Fruit fly (Drosophila melanogaster): ENCODE data around the gene CG7024.

CG7024 gene

dm6 chrX:4678913-4679812, 25.9 kb upstream of the CG7024 start, which contains the start of gene fzr (continued):
- TF ChIP-seq E2f2 (GFP tag; IDR thresholded peaks at IDR 0.05), result peak; percentile 12; the same call in 1 of the 2 replicates
- peak; percentile 15 for TF ChIP-seq Dp (GFP tag; optimal IDR thresholded peaks at IDR 0.05)
- TF ChIP-seq Hand (GFP tag; optimal IDR thresholded peaks at IDR 0.05), result no peak
- 0 out of 2 replicates have a peak, but pooled peaks have one; percentile 13 for TF ChIP-seq Ptx1 (GFP tag; IDR thresholded peaks at IDR 0.05)
- no peak for TF ChIP-seq Ets65A (GFP tag)
- no peak for TF ChIP-seq CTCF (GFP tag; optimal IDR thresholded peaks at IDR 0.05)
- TF ChIP-seq CG34422 (GFP tag; IDR thresholded peaks at IDR 0.05), result 0 out of 3 replicates have a peak, but pooled peaks have one; percentile 14
- peak; percentile 50 to 88 for TF ChIP-seq crp (GFP tag; optimal IDR thresholded peaks at IDR 0.05)
- no peak for TF ChIP-seq CG14441 (GFP tag; IDR thresholded peaks at IDR 0.05)
- TF ChIP-seq GATAe (GFP tag; conservative IDR thresholded peaks at IDR 0.05), result no peak
- peak; percentile 62 for TF ChIP-seq D (optimal IDR thresholded peaks at IDR 0.05)
- no peak for TF ChIP-seq D (GFP tag; optimal IDR thresholded peaks at IDR 0.05)
- no peak for TF ChIP-seq bigmax (GFP tag; optimal IDR thresholded peaks at IDR 0.05)
- TF ChIP-seq BtbVII (GFP tag; optimal IDR thresholded peaks at IDR 0.05), result no peak
- no peak for TF ChIP-seq Gug (GFP tag; IDR thresholded peaks at IDR 0.05)
- no peak for TF ChIP-seq CG4820 (GFP tag; optimal IDR thresholded peaks at IDR 0.05)
- TF ChIP-seq CG11723 (GFP tag; optimal IDR thresholded peaks at IDR 0.05), result no peak
- no peak for TF ChIP-seq Awh (GFP tag; IDR thresholded peaks at IDR 0.05)
- TF ChIP-seq Aef1 (GFP tag; IDR thresholded peaks at IDR 0.05), result peak; percentile 35; the same call in 1 of the 3 replicates
- no peak for TF ChIP-seq Asciz (GFP tag; optimal IDR thresholded peaks at IDR 0.05)
- no peak for TF ChIP-seq CG13123 (GFP tag; optimal IDR thresholded peaks at IDR 0.05)
- TF ChIP-seq CG14710 (tag; optimal IDR thresholded peaks at IDR 0.05), result no peak
- no peak for TF ChIP-seq rib (GFP tag; IDR thresholded peaks at IDR 0.05)
- TF ChIP-seq Hey (tag; optimal IDR thresholded peaks at IDR 0.05), result no peak
- no peak for TF ChIP-seq NC2β (GFP tag; optimal IDR thresholded peaks at IDR 0.05)
- no peak for TF ChIP-seq CG43689 (GFP tag; IDR thresholded peaks at IDR 0.05)
- no peak for TF ChIP-seq insv (GFP tag; optimal IDR thresholded peaks at IDR 0.05)
- TF ChIP-seq CG15601 (tag; optimal IDR thresholded peaks at IDR 0.05), result no peak
- TF ChIP-seq chm (GFP tag; IDR thresholded peaks at IDR 0.05), result peak; percentile 73; the same call in 1 of the 2 replicates
- no peak for TF ChIP-seq B-H1 (GFP tag; IDR thresholded peaks at IDR 0.05)
- no peak for TF ChIP-seq B-H2 (GFP tag; optimal IDR thresholded peaks at IDR 0.05)
- no peak for TF ChIP-seq CG32767 (GFP tag; IDR thresholded peaks at IDR 0.05)
- TF ChIP-seq CG33213 (GFP tag; optimal IDR thresholded peaks at IDR 0.05), result no peak
- peak; percentile 29 for TF ChIP-seq trem (tag; optimal IDR thresholded peaks at IDR 0.05)
- no peak for TF ChIP-seq CG11504 (tag; optimal IDR thresholded peaks at IDR 0.05)
- TF ChIP-seq prd (optimal IDR thresholded peaks at IDR 0.05), result no peak
- no peak for TF ChIP-seq prd (GFP tag; IDR thresholded peaks at IDR 0.05)
- no peak for TF ChIP-seq H2.0 (GFP tag; IDR thresholded peaks at IDR 0.05)
- no peak for TF ChIP-seq CG8478 (optimal IDR thresholded peaks at IDR 0.05)
- TF ChIP-seq crol (GFP tag; IDR thresholded peaks at IDR 0.05), result peak; percentile 60
- no peak for TF ChIP-seq CG10979 (tag; optimal IDR thresholded peaks at IDR 0.05)
- peak; percentile 69 for TF ChIP-seq CG1832 (GFP tag; optimal IDR thresholded peaks at IDR 0.05)
- no peak for TF ChIP-seq Bgb (GFP tag; IDR thresholded peaks at IDR 0.05; ENCODE audit: partially characterized antibody)
- TF ChIP-seq CG30020 (tag; optimal IDR thresholded peaks at IDR 0.05), result peak; percentile 14
- TF ChIP-seq Opbp (GFP tag; IDR thresholded peaks at IDR 0.05; ENCODE audit: partially characterized antibody), result no peak
- peak; percentile 72 to 74 for TF ChIP-seq Trl (optimal IDR thresholded peaks at IDR 0.05)
- TF ChIP-seq Trl (GFP tag; optimal IDR thresholded peaks at IDR 0.05), result no peak
- no peak for TF ChIP-seq fd3F (GFP tag; optimal IDR thresholded peaks at IDR 0.05)
- no peak for TF ChIP-seq wdn (GFP tag; IDR thresholded peaks at IDR 0.05)
- no peak for TF ChIP-seq fd102C (GFP tag; optimal IDR thresholded peaks at IDR 0.05)
- TF ChIP-seq CG12942 (GFP tag; optimal IDR thresholded peaks at IDR 0.05), result no peak

All from whole organism, embryonic.